Worm (Caenorhabditis elegans): ENCODE results near the gene inx-10.

DNA sequence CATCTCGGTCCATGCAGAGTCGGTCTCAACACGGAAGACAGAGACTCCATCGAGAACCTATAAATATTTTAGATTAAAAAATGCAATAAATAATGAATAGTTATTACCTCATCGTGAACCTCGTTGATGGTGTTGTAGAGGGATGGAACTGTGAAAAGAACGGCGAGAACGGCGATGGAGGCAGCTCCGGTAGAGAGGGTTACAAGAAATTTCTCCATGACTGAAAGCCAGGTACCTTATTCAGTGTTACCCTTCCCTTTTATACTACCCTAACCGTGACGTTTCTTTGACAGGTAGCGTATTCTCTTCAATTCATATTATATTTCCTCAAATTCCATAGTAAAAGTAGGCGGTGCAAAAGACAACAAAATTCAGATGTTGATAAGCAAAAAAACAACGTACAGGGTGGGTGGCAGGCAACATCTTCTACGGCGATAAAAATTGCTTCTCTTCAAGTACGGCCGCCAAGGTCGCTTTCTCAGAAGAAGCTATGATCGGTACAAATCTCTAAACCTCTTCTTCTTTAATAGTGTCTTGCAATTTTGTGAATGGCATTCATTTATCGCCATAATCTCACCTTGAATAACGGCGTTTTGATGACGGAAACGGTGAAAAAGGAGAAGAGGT is 42.1 kb downstream of the inx-10 start, which contains the start of gene col-10:
- no peak for TF ChIP-seq nhr-27 (tag; optimal IDR thresholded peaks at IDR 0.05)
- no peak for TF ChIP-seq unc-62 (GFP tag; optimal IDR thresholded peaks at IDR 0.05)
- TF ChIP-seq F23B12.7 (tag; optimal IDR thresholded peaks at IDR 0.05; ENCODE audit: insufficient read depth): no peak
- TF ChIP-seq pha-4 (tag; optimal IDR thresholded peaks at IDR 0.05): no peak
- no peak for TF ChIP-seq ztf-18 (tag; optimal IDR thresholded peaks at IDR 0.05)
- no peak for TF ChIP-seq snpc-4 (GFP tag; optimal IDR thresholded peaks at IDR 0.05)
- TF ChIP-seq snpc-4 (tag; optimal IDR thresholded peaks at IDR 0.05): no peak
- TF ChIP-seq rec-8 (tag; optimal IDR thresholded peaks at IDR 0.05): no peak
- TF ChIP-seq tlf-1 (GFP tag; optimal IDR thresholded peaks at IDR 0.05): no peak
- no peak for TF ChIP-seq sea-2 (GFP tag; IDR thresholded peaks at IDR 0.05)
- TF ChIP-seq tbx-9 (tag; optimal IDR thresholded peaks at IDR 0.05; ENCODE audit: borderline replicate concordance): no peak
- no peak for TF ChIP-seq F49E8.2 (tag; optimal IDR thresholded peaks at IDR 0.05; ENCODE audit: insufficient read depth)

Data from whole organism, young adult.